Fruit fly (Drosophila melanogaster): ENCODE data around the gene Yod1.

dm6 chr3L:5128214-5128613 lies 5.5 kb upstream of the Yod1 start:
- TF ChIP-seq Sin3A (optimal IDR thresholded peaks at IDR 0.05) (no peak), ttk (optimal IDR thresholded peaks at IDR 0.05) (no peak), psq (optimal IDR thresholded peaks at IDR 0.05) (no peak), Myc (optimal IDR thresholded peaks at IDR 0.05) (no peak)

Measured in Kc167 (cell line).